Worm (Caenorhabditis elegans) whole organism, young adult: ENCODE data around the gene F34D10.4.

ENCODE experiments used
- B0261.1 ChIP-seq: sonication (generic microtip); optimal IDR thresholded peaks from 2 replicates; lab custom pipeline; 2016; ENCODE audit warnings: mild to moderate bottlenecking, missing genetic modification characterization, moderate library complexity, missing compliant biosample characterization
- C06A6.2 ChIP-seq: fragments of 200-800 bp; sonication (Bioruptor generic); conservative IDR thresholded peaks from 2 replicates; pipeline ENCODE4 v1.3.6; 2022; ENCODE audit warnings: missing genetic modification characterization, missing compliant biosample characterization
- C17E4.6 ChIP-seq: fragments of 200-800 bp; sonication (Bioruptor generic); IDR thresholded peaks from 2 replicates; pipeline ENCODE4 v1.3.6; 2022; ENCODE audit warnings: missing genetic modification reagents, missing genetic modification characterization, missing compliant biosample characterization
- F55B11.4 ChIP-seq: sonication (generic microtip); optimal IDR thresholded peaks from 2 replicates; lab custom pipeline; 2016; ENCODE audit warnings: missing compliant biosample characterization, missing genetic modification characterization, borderline replicate concordance; ENCODE audit not compliant: insufficient read depth
- T26A5.8 ChIP-seq: sonication (generic microtip); optimal IDR thresholded peaks from 2 replicates; lab custom pipeline; 2016; ENCODE audit warnings: missing genetic modification characterization, missing compliant biosample characterization
- Y53G8AR.9 ChIP-seq: fragments of 200-800 bp; sonication (Bioruptor generic); conservative IDR thresholded peaks from 2 replicates; pipeline ENCODE4 v1.3.6; 2022; ENCODE audit warnings: missing genetic modification reagents, missing genetic modification characterization, missing compliant biosample characterization
- Y56A3A.18 ChIP-seq: fragments of 200-800 bp; sonication (Bioruptor generic); IDR thresholded peaks from 2 replicates; pipeline ENCODE4 v1.3.6; 2022; ENCODE audit warnings: missing genetic modification reagents, missing genetic modification characterization, missing compliant biosample characterization
- Y79H2A.3 ChIP-seq: fragments of 200-800 bp; sonication (Bioruptor generic); conservative IDR thresholded peaks from 2 replicates; pipeline ENCODE4 v1.3.6; 2022; ENCODE audit warnings: missing genetic modification reagents, missing genetic modification characterization, missing compliant biosample characterization
- Y95B8A.8 ChIP-seq: fragments of 200-800 bp; sonication (Bioruptor generic); IDR thresholded peaks from 2 replicates; pipeline ENCODE4 v1.3.6; 2022; ENCODE audit warnings: missing genetic modification reagents, missing genetic modification characterization, missing compliant biosample characterization
- atf-7 ChIP-seq: sonication (generic microtip); optimal IDR thresholded peaks from 2 replicates; lab custom pipeline; 2017; ENCODE audit warnings: mild to moderate bottlenecking, missing genetic modification characterization, missing compliant biosample characterization
- attf-3 ChIP-seq: fragments of 200-800 bp; sonication (Bioruptor generic); conservative IDR thresholded peaks from 2 replicates; pipeline ENCODE4 v1.3.6; 2022; ENCODE audit warnings: missing genetic modification reagents, missing genetic modification characterization, missing compliant biosample characterization
- attf-5 ChIP-seq: fragments of 200-800 bp; sonication (Bioruptor generic); optimal IDR thresholded peaks from 2 replicates; lab custom pipeline; 2018; ENCODE audit warnings: mild to moderate bottlenecking, missing genetic modification characterization, missing compliant biosample characterization
- attf-6 ChIP-seq: fragments of 200-800 bp; sonication (Bioruptor generic); IDR thresholded peaks from 2 replicates; pipeline ENCODE4 v1.3.6; 2022; ENCODE audit warnings: missing genetic modification reagents, missing genetic modification characterization, missing compliant biosample characterization
- bed-2 ChIP-seq: fragments of 200-800 bp; sonication (Bioruptor generic); IDR thresholded peaks from 2 replicates; pipeline ENCODE4 v1.3.6; 2022; ENCODE audit warnings: missing genetic modification reagents, missing genetic modification characterization, missing compliant biosample characterization
- ceh-40 ChIP-seq: fragments of 200-800 bp; sonication (Bioruptor generic); IDR thresholded peaks from 2 replicates; pipeline ENCODE4 v1.3.6; 2022; ENCODE audit warnings: missing genetic modification characterization, missing compliant biosample characterization
- ceh-91 ChIP-seq: fragments of 200-800 bp; sonication (Bioruptor generic); IDR thresholded peaks from 2 replicates; pipeline ENCODE4 v1.3.6; 2022; ENCODE audit warnings: missing genetic modification reagents, missing genetic modification characterization, missing compliant biosample characterization
- chd-7 ChIP-seq: sonication (generic microtip); optimal IDR thresholded peaks from 2 replicates; lab custom pipeline; 2016; ENCODE audit warnings: mild to moderate bottlenecking, missing genetic modification characterization, moderate library complexity, missing compliant biosample characterization
- dox-1 ChIP-seq: fragments of 200-800 bp; sonication (Bioruptor generic); IDR thresholded peaks from 2 replicates; pipeline ENCODE4 v1.3.6; 2022; ENCODE audit warnings: missing genetic modification reagents, missing genetic modification characterization, missing compliant biosample characterization
- fkh-3 ChIP-seq: sonication (generic microtip); optimal IDR thresholded peaks from 2 replicates; lab custom pipeline; 2016; ENCODE audit warnings: mild to moderate bottlenecking, missing genetic modification characterization, missing compliant biosample characterization
- him-1 ChIP-seq: sonication (generic microtip); optimal IDR thresholded peaks from 2 replicates; lab custom pipeline; 2016; ENCODE audit warnings: missing genotype, missing genetic modification reagents, missing genetic modification characterization, missing compliant biosample characterization
- hlh-12 ChIP-seq: sonication (generic microtip); optimal IDR thresholded peaks from 2 replicates; lab custom pipeline; 2016; ENCODE audit warnings: missing genetic modification characterization, missing compliant biosample characterization
- hlh-26 ChIP-seq: fragments of 200-800 bp; sonication (Bioruptor generic); conservative IDR thresholded peaks from 2 replicates; pipeline ENCODE4 v1.3.6; 2022; ENCODE audit warnings: missing genetic modification reagents, missing genetic modification characterization, missing compliant biosample characterization
- hmg-1.2 ChIP-seq: fragments of 200-800 bp; sonication (Bioruptor generic); IDR thresholded peaks from 2 replicates; pipeline ENCODE4 v1.3.6; 2022; ENCODE audit warnings: missing genetic modification reagents, missing genetic modification characterization, missing compliant biosample characterization
- hrde-1 ChIP-seq: sonication (generic microtip); optimal IDR thresholded peaks from 2 replicates; lab custom pipeline; 2016; ENCODE audit warnings: missing genetic modification characterization, mild to moderate bottlenecking, missing compliant biosample characterization, moderate library complexity, missing genotype, missing genetic modification reagents, borderline replicate concordance
- hsf-1 ChIP-seq: fragments of 200-800 bp; sonication (Bioruptor generic); IDR thresholded peaks from 2 replicates; pipeline ENCODE4 v1.3.6; 2022; ENCODE audit warnings: missing genetic modification reagents, missing genetic modification characterization, missing compliant biosample characterization
- let-526 ChIP-seq: fragments of 200-800 bp; sonication (Bioruptor generic); IDR thresholded peaks from 2 replicates; pipeline ENCODE4 v1.3.6; 2022; ENCODE audit warnings: missing genetic modification reagents, missing genetic modification characterization, missing compliant biosample characterization
- lin-35 ChIP-seq, 3 experiments: fragments of 150-350 bp in 2 of 3; sonication (generic microtip) in 1 of 3; optimal IDR thresholded peaks; 2 replicates each; lab custom pipeline; 2014 to 2018; ENCODE audit warnings: missing biosample characterization in 3 of 3, missing genetic modification characterization in 3 of 3, missing genetic modification reagents in 3 of 3
- lin-40 ChIP-seq: sonication (generic microtip); optimal IDR thresholded peaks from 2 replicates; lab custom pipeline; 2016; ENCODE audit warnings: missing genetic modification characterization, mild to moderate bottlenecking, missing compliant biosample characterization, missing genotype, missing genetic modification reagents
- lsl-1 ChIP-seq: fragments of 200-800 bp; sonication (Bioruptor generic); optimal IDR thresholded peaks from 2 replicates; lab custom pipeline; 2018; ENCODE audit warnings: mild to moderate bottlenecking, missing genetic modification characterization, moderate library complexity, missing compliant biosample characterization
- mel-28 ChIP-seq: sonication (generic microtip); optimal IDR thresholded peaks from 2 replicates; lab custom pipeline; 2016; ENCODE audit warnings: borderline replicate concordance, mild to moderate bottlenecking, missing genetic modification characterization, missing compliant biosample characterization
- nfya-1 ChIP-seq: sonication (generic microtip); optimal IDR thresholded peaks from 2 replicates; lab custom pipeline; 2017; ENCODE audit warnings: antibody characterized with exemption, missing compliant biosample characterization, missing genetic modification characterization, borderline replicate concordance; ENCODE audit not compliant: insufficient read depth
- nhr-80 ChIP-seq: sonication (generic microtip); optimal IDR thresholded peaks from 2 replicates; lab custom pipeline; 2016; ENCODE audit warnings: missing genetic modification characterization, missing compliant biosample characterization
- pbrm-1 ChIP-seq: fragments of 200-800 bp; sonication (Bioruptor generic); IDR thresholded peaks from 2 replicates; pipeline ENCODE4 v1.3.6; 2022; ENCODE audit warnings: missing genetic modification reagents, missing genetic modification characterization, missing compliant biosample characterization
- pha-4 ChIP-seq: fragments of 150-350 bp; sonication (generic microtip); optimal IDR thresholded peaks from 2 replicates; lab custom pipeline; 2014; ENCODE audit warnings: missing biosample characterization, missing genetic modification reagents, missing genetic modification characterization
- rec-8 ChIP-seq, 2 experiments: sonication (generic microtip); optimal IDR thresholded peaks; 2 replicates each; lab custom pipeline; 2016; ENCODE audit warnings: mild to moderate bottlenecking in 2 of 2, missing genetic modification characterization in 2 of 2, missing genetic modification reagents in 2 of 2, missing genotype in 2 of 2, missing biosample characterization in 1 of 2, missing compliant biosample characterization in 1 of 2, moderate library complexity in 1 of 2
- rpc-1 ChIP-seq, 2 experiments: fragments of 150-350 bp in 1 of 2; sonication (generic microtip) in 1 of 2; optimal IDR thresholded peaks; 2 replicates each; lab custom pipeline; 2014 to 2018; ENCODE audit warnings: missing biosample characterization in 1 of 2, missing genetic modification characterization in 1 of 2, missing genetic modification reagents in 1 of 2, missing genotype in 1 of 2
- sdz-38 ChIP-seq: sonication (generic microtip); optimal IDR thresholded peaks from 2 replicates; lab custom pipeline; 2016; ENCODE audit warnings: missing genotype, missing genetic modification characterization, missing compliant biosample characterization
- snpc-3.4 ChIP-seq: sonication (generic microtip); optimal IDR thresholded peaks from 2 replicates; lab custom pipeline; 2017; ENCODE audit warnings: missing genetic modification characterization, mild to moderate bottlenecking, missing compliant biosample characterization, antibody characterized with exemption, moderate library complexity, missing genotype, missing genetic modification reagents
- somi-1 ChIP-seq: fragments of 200-800 bp; sonication (Bioruptor generic); optimal IDR thresholded peaks from 2 replicates; lab custom pipeline; 2018; ENCODE audit warnings: mild to moderate bottlenecking, missing genetic modification characterization, missing compliant biosample characterization
- tbx-9 ChIP-seq: sonication (generic microtip); optimal IDR thresholded peaks from 2 replicates; lab custom pipeline; 2016; ENCODE audit warnings: borderline replicate concordance, missing genetic modification characterization, inconsistent platforms, missing compliant biosample characterization
- unc-130 ChIP-seq: sonication (generic microtip); optimal IDR thresholded peaks from 2 replicates; lab custom pipeline; 2016; ENCODE audit warnings: missing genetic modification reagents, missing genetic modification characterization, missing compliant biosample characterization
- xnd-1 ChIP-seq: sonication (generic microtip); optimal IDR thresholded peaks from 2 replicates; lab custom pipeline; 2016; ENCODE audit warnings: missing genotype, missing genetic modification reagents, missing genetic modification characterization, missing compliant biosample characterization
- ztf-22 ChIP-seq: fragments of 200-800 bp; sonication (Bioruptor generic); optimal IDR thresholded peaks from 2 replicates; lab custom pipeline; 2018; ENCODE audit warnings: mild to moderate bottlenecking, missing genetic modification characterization, moderate library complexity, missing compliant biosample characterization
- ztf-26 ChIP-seq: sonication (generic microtip); optimal IDR thresholded peaks from 2 replicates; lab custom pipeline; 2017; ENCODE audit warnings: missing genetic modification characterization, missing compliant biosample characterization
- ztf-3 ChIP-seq: fragments of 200-800 bp; sonication (Bioruptor generic); optimal IDR thresholded peaks from 2 replicates; lab custom pipeline; 2018; ENCODE audit warnings: mild to moderate bottlenecking, missing genetic modification characterization, missing compliant biosample characterization

F34D10.4 gene

ce11 chrIII:3783914-3784313 lies 47.5 kb downstream of the F34D10.4 start:
- TF ChIP-seq let-526 (GFP tag; lab: Robert Waterston, UW) = no peak
- no peak for TF ChIP-seq somi-1 (GFP tag; lab: Kevin White, UChicago)
- no peak for TF ChIP-seq hlh-12
- no peak for TF ChIP-seq dox-1 (GFP tag; lab: Robert Waterston, UW)
- TF ChIP-seq xnd-1 (tag; lab: Kevin White, UChicago) = no peak
- no peak for TF ChIP-seq tbx-9
- no peak for TF ChIP-seq hsf-1 (GFP tag; lab: Robert Waterston, UW)
- TF ChIP-seq C17E4.6 (GFP tag; lab: Robert Waterston, UW) = no peak
- TF ChIP-seq F55B11.4 = no peak
- TF ChIP-seq sdz-38 (tag; lab: Kevin White, UChicago) = no peak
- TF ChIP-seq, all 124 proteins: peak for 0

ce11 chrIII:3785094-3785493 lies 48.7 kb downstream of the F34D10.4 start:
- no peak for TF ChIP-seq lsl-1 (GFP tag; lab: Kevin White, UChicago)
- peak; percentile 44 for TF ChIP-seq nhr-80 (tag; lab: Kevin White, UChicago)

- TF ChIP-seq Y95B8A.8 (GFP tag; lab: Robert Waterston, UW) = no peak
- no peak for TF ChIP-seq nfya-1 (tag; lab: Kevin White, UChicago)
- TF ChIP-seq T26A5.8 (tag; lab: Kevin White, UChicago) = no peak
- peak; percentile 45 for TF ChIP-seq attf-5 (GFP tag; lab: Kevin White, UChicago)
- peak; percentile 24 for TF ChIP-seq lin-40 (tag; lab: Kevin White, UChicago)
- no peak for TF ChIP-seq attf-3 (GFP tag; lab: Robert Waterston, UW)
- no peak for TF ChIP-seq attf-6
- TF ChIP-seq pbrm-1 = no peak
- no peak for TF ChIP-seq C06A6.2 (GFP tag; lab: Robert Waterston, UW)
- TF ChIP-seq him-1 (tag; lab: Kevin White, UChicago) = no peak
- TF ChIP-seq Y56A3A.18 (GFP tag; lab: Robert Waterston, UW) = no peak
- TF ChIP-seq lin-35 (GFP tag; optimal IDR thresholded peaks at IDR 0.05; lab: Kevin White, UChicago) = no peak
- TF ChIP-seq hlh-26 (GFP tag; lab: Robert Waterston, UW) = no peak
- TF ChIP-seq mel-28 = no peak
- no peak for TF ChIP-seq pha-4 (tag; lab: Kevin White, UChicago)
- no peak for TF ChIP-seq hsf-1 (GFP tag; lab: Robert Waterston, UW)
- no peak for TF ChIP-seq hrde-1
- peak; percentile 75 for TF ChIP-seq nhr-80 (tag; lab: Kevin White, UChicago)
- no peak for TF ChIP-seq rpc-1 (optimal IDR thresholded peaks at IDR 0.05; lab: Kevin White, UChicago)
- no peak for TF ChIP-seq rpc-1 (tag; optimal IDR thresholded peaks at IDR 0.05; lab: Kevin White, UChicago)
- no peak for TF ChIP-seq B0261.1 (tag; lab: Kevin White, UChicago)
- no peak for TF ChIP-seq fkh-3 (tag; lab: Kevin White, UChicago)
- 0 out of 2 replicates have a peak, but pooled peaks have one; percentile 62 for TF ChIP-seq Y53G8AR.9
- no peak for TF ChIP-seq ceh-40 (GFP tag; lab: Robert Waterston, UW)
- no peak for TF ChIP-seq atf-7 (tag; lab: Kevin White, UChicago)
- TF ChIP-seq dox-1 (GFP tag; lab: Robert Waterston, UW) = peak; percentile 45; the same call in 1 of the 2 replicates
- TF ChIP-seq snpc-3.4 = no peak
- TF ChIP-seq ceh-91 = no peak
- no peak for TF ChIP-seq ztf-3 (GFP tag; lab: Kevin White, UChicago)
- peak; percentile 42 for TF ChIP-seq ztf-22 (GFP tag; lab: Kevin White, UChicago)
- TF ChIP-seq unc-130 = no peak
- TF ChIP-seq bed-2 = no peak
- TF ChIP-seq rec-8 (tag; optimal IDR thresholded peaks at IDR 0.05; lab: Kevin White, UChicago) = no peak
- TF ChIP-seq ztf-26 = no peak
- peak; percentile 73 for TF ChIP-seq hmg-1.2 (GFP tag; lab: Robert Waterston, UW)
- TF ChIP-seq chd-7 (tag; lab: Kevin White, UChicago) = no peak
- no peak for TF ChIP-seq Y79H2A.3 (GFP tag; lab: Robert Waterston, UW)
Observed at ce11 chrIII:3786427-3786935, 50.1 kb downstream of the F34D10.4 start, which contains the start of gene acy-3. Gene acy-3 (minus strand): TSS chrIII:3786477.
